Worm (Caenorhabditis elegans) whole organism, L1 larva: Measurements from ENCODE around the gene nhr-263.

Experiments
- C34B4.2 ChIP-seq: sonication (generic microtip); optimal IDR thresholded peaks from 2 replicates; lab custom pipeline; 2017; ENCODE audit warnings: mild to moderate bottlenecking, missing genetic modification characterization, missing compliant biosample characterization
- Y116A8C.19 ChIP-seq: sonication (generic microtip); optimal IDR thresholded peaks from 2 replicates; lab custom pipeline; 2016; ENCODE audit warnings: missing compliant biosample characterization, missing genetic modification characterization, borderline replicate concordance
- blmp-1 ChIP-seq: fragments of 150-350 bp; optimal IDR thresholded peaks from 2 replicates; lab custom pipeline; 2014; ENCODE audit warnings: missing biosample characterization, missing genetic modification characterization
- ceh-88 ChIP-seq: fragments of 200-800 bp; sonication (Bioruptor generic); IDR thresholded peaks from 2 replicates; pipeline ENCODE4 v1.3.6; 2022; ENCODE audit warnings: missing genetic modification characterization, missing compliant biosample characterization
- ceh-90 ChIP-seq: sonication (generic microtip); optimal IDR thresholded peaks from 2 replicates; lab custom pipeline; 2016; ENCODE audit warnings: missing genetic modification characterization, missing compliant biosample characterization
- dsc-1 ChIP-seq: sonication (generic microtip); optimal IDR thresholded peaks from 2 replicates; lab custom pipeline; 2016; ENCODE audit warnings: mild to moderate bottlenecking, missing genetic modification characterization, missing compliant biosample characterization
- efl-1 ChIP-seq, 4 experiments: fragments of 150-350 bp; optimal IDR thresholded peaks in 3 of 4; peaks in 1 of 4; 1 replicate in 1 of 4; 2 replicates in 3 of 4; lab custom pipeline; 2014; ENCODE audit warnings: missing biosample characterization in 2 of 4, missing genetic modification characterization in 2 of 4, missing genetic modification reagents in 2 of 4
- efl-3 ChIP-seq: fragments of 200-800 bp; sonication (Bioruptor generic); optimal IDR thresholded peaks from 2 replicates; lab custom pipeline; 2018; ENCODE audit warnings: mild to moderate bottlenecking, missing genetic modification characterization, missing compliant biosample characterization
- elt-3 ChIP-seq, 6 experiments: fragments of 150-350 bp in 1 of 6; sonication (generic microtip); optimal IDR thresholded peaks; 2 replicates each; lab custom pipeline; 2017 to 2018; ENCODE audit warnings: missing biosample characterization in 6 of 6, missing genetic modification characterization in 6 of 6, inconsistent platforms in 1 of 6
- ets-5 ChIP-seq: fragments of 200-800 bp; sonication (Bioruptor generic); IDR thresholded peaks from 2 replicates; pipeline ENCODE4 v1.3.6; 2022; ENCODE audit warnings: missing genetic modification characterization, missing compliant biosample characterization
- fkh-8 ChIP-seq: sonication (generic microtip); optimal IDR thresholded peaks from 2 replicates; lab custom pipeline; 2016; ENCODE audit warnings: mild to moderate bottlenecking, missing genetic modification characterization, missing compliant biosample characterization
- hlh-17 ChIP-seq: fragments of 200-800 bp; sonication (Bioruptor generic); optimal IDR thresholded peaks from 2 replicates; lab custom pipeline; 2018; ENCODE audit warnings: missing genetic modification characterization, mild to moderate bottlenecking, missing compliant biosample characterization, moderate library complexity, borderline replicate concordance
- hlh-4 ChIP-seq: sonication (generic microtip); optimal IDR thresholded peaks from 2 replicates; lab custom pipeline; 2016; ENCODE audit warnings: mild to moderate bottlenecking, missing genetic modification characterization, missing compliant biosample characterization
- hpl-2 ChIP-seq: fragments of 150-350 bp; optimal IDR thresholded peaks from 2 replicates; lab custom pipeline; 2014; ENCODE audit warnings: missing biosample characterization, missing genetic modification reagents, missing genetic modification characterization
- isw-1 ChIP-seq: fragments of 200-800 bp; sonication (Bioruptor generic); IDR thresholded peaks from 2 replicates; pipeline ENCODE4 v1.3.6; 2022; ENCODE audit warnings: missing genetic modification characterization, missing compliant biosample characterization
- jun-1 ChIP-seq: fragments of 150-350 bp; optimal IDR thresholded peaks from 2 replicates; lab custom pipeline; 2014; ENCODE audit warnings: missing biosample characterization, missing genetic modification reagents, missing genetic modification characterization
- lin-13 ChIP-seq: fragments of 150-350 bp; optimal IDR thresholded peaks from 2 replicates; lab custom pipeline; 2014; ENCODE audit warnings: missing biosample characterization, missing genetic modification reagents, missing genetic modification characterization
- lin-14 ChIP-seq: fragments of 200-800 bp; sonication (Bioruptor generic); optimal IDR thresholded peaks from 2 replicates; lab custom pipeline; 2018; ENCODE audit warnings: mild to moderate bottlenecking, missing genetic modification characterization, moderate library complexity, missing compliant biosample characterization
- lin-35 ChIP-seq, 2 experiments: fragments of 150-350 bp; optimal IDR thresholded peaks; 2 replicates each; lab custom pipeline; 2014; ENCODE audit warnings: missing biosample characterization in 2 of 2, missing genetic modification characterization in 2 of 2, missing genetic modification reagents in 2 of 2
- lsy-2 ChIP-seq, 2 experiments: fragments of 150-350 bp; optimal IDR thresholded peaks; 2 replicates each; lab custom pipeline; 2014; ENCODE audit warnings: missing biosample characterization in 2 of 2, missing genetic modification characterization in 2 of 2
- mab-9 ChIP-seq: fragments of 200-800 bp; sonication (Bioruptor generic); IDR thresholded peaks from 2 replicates; pipeline ENCODE4 v1.3.6; 2022; ENCODE audit warnings: missing genetic modification reagents, missing genetic modification characterization, missing compliant biosample characterization
- nhr-12 ChIP-seq: sonication (generic microtip); optimal IDR thresholded peaks from 2 replicates; lab custom pipeline; 2017; ENCODE audit warnings: missing biosample characterization, missing genetic modification characterization
- nhr-28 ChIP-seq: fragments of 150-350 bp; optimal IDR thresholded peaks from 2 replicates; lab custom pipeline; 2014; ENCODE audit warnings: missing biosample characterization, missing genetic modification characterization
- nhr-71 ChIP-seq: sonication (generic microtip); optimal IDR thresholded peaks from 2 replicates; lab custom pipeline; 2016; ENCODE audit warnings: mild to moderate bottlenecking, missing genetic modification characterization, moderate library complexity, missing compliant biosample characterization
- nhr-76 ChIP-seq: sonication (generic microtip); optimal IDR thresholded peaks from 2 replicates; lab custom pipeline; 2017; ENCODE audit warnings: missing biosample characterization, missing genetic modification characterization
- nhr-85 ChIP-seq: sonication (generic microtip); peaks from one replicate; lab custom pipeline; 2016; ENCODE audit warnings: missing genetic modification characterization, inconsistent platforms, missing compliant biosample characterization
- nhr-90 ChIP-seq: sonication (generic microtip); optimal IDR thresholded peaks from 2 replicates; lab custom pipeline; 2016; ENCODE audit warnings: mild to moderate bottlenecking, missing genetic modification characterization, missing compliant biosample characterization; ENCODE audit not compliant: poor library complexity
- pqm-1 ChIP-seq: sonication (generic microtip); optimal IDR thresholded peaks from 3 replicates; lab custom pipeline; 2017; ENCODE audit warnings: missing biosample characterization, missing genetic modification characterization
- skn-1 ChIP-seq: fragments of 150-350 bp; optimal IDR thresholded peaks from 2 replicates; lab custom pipeline; 2014; ENCODE audit warnings: missing biosample characterization, missing genetic modification characterization
- snu-23 ChIP-seq: sonication (generic microtip); optimal IDR thresholded peaks from 2 replicates; lab custom pipeline; 2016; ENCODE audit warnings: missing genetic modification characterization, missing compliant biosample characterization
- sptf-1 ChIP-seq: fragments of 150-350 bp; optimal IDR thresholded peaks from 2 replicates; lab custom pipeline; 2014; ENCODE audit warnings: missing biosample characterization, missing genetic modification characterization
- sup-37 ChIP-seq: fragments of 200-800 bp; sonication (Bioruptor generic); optimal IDR thresholded peaks from 2 replicates; lab custom pipeline; 2018; ENCODE audit warnings: mild to moderate bottlenecking, missing genetic modification characterization, missing compliant biosample characterization
- unc-130 ChIP-seq: fragments of 150-350 bp; optimal IDR thresholded peaks from 2 replicates; lab custom pipeline; 2017; ENCODE audit warnings: missing biosample characterization, missing genetic modification characterization, inconsistent platforms
- unc-30 ChIP-seq: sonication (generic microtip); optimal IDR thresholded peaks from 2 replicates; lab custom pipeline; 2017; ENCODE audit warnings: missing biosample characterization, missing genetic modification characterization
- xbp-1 ChIP-seq: sonication (generic microtip); optimal IDR thresholded peaks from 2 replicates; lab custom pipeline; 2016; ENCODE audit warnings: missing genetic modification characterization, missing compliant biosample characterization
- zag-1 ChIP-seq: fragments of 150-350 bp; optimal IDR thresholded peaks from 2 replicates; lab custom pipeline; 2014; ENCODE audit warnings: missing biosample characterization, missing genetic modification characterization
- zip-4 ChIP-seq: fragments of 200-800 bp; sonication (Bioruptor generic); optimal IDR thresholded peaks from 2 replicates; lab custom pipeline; 2018; ENCODE audit warnings: mild to moderate bottlenecking, missing genetic modification characterization, moderate library complexity, missing compliant biosample characterization
- ztf-4 ChIP-seq: fragments of 150-350 bp; optimal IDR thresholded peaks from 2 replicates; lab custom pipeline; 2014; ENCODE audit warnings: missing biosample characterization, missing genetic modification characterization

The nhr-263 gene

DNA sequence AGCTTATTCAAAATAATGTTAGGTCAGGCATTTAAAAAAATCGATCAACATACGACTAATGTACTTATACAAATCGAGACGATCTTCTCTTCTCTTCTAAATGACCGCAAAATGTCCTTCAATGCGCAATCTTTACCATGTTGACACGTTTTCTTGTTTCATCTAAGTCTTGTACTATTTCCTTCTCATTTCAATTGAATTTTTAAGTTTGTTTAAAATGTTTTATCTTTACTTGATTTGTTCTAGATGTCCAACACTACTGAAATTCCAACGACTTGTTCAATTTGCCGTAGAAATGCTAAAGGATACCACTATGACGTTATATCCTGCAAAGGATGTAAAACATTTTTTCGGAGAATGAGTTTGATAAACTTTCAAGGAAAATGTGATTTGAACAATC is at the start of gene nhr-263, which contains the start of gene nhr-148:
Gene nhr-263 (minus strand): TSS at position 101 of the 400 bp plus-strand sequence.
Gene nhr-148 (plus strand): TSS at position 215 of the 400 bp plus-strand sequence.
- TF ChIP-seq blmp-1 (tag; lab: Kevin White, UChicago) (peak; percentile 2), xbp-1 (tag; lab: Kevin White, UChicago) (no peak)
- TF ChIP-seq, all 84 proteins: peak for 1

DNA sequence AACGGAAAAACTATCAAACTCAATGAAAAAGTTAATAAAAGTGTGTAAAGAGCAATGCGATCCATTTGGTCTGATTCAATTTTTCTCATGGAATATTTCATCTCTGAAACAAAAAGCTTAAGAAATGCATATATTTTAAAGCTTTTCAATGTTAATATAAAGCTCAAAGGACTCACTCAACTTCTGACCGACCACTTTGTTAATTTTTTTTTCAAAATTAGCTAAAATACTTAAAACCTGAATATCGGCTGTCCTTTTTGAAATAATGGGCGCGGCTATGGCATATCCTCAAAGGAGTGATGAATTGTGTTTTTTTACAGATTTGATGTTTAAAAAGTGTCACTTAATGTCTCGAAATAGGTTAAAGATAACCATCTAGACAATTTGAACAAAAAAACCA is 47.9 kb upstream of the nhr-263 start, which contains the start of gene C02H6.1:
Gene C02H6.1 (minus strand): TSS at position 101 of the 400 bp plus-strand sequence.
- no peak for TF ChIP-seq pqm-1 (tag; lab: Kevin White, UChicago)
- TF ChIP-seq isw-1 = no peak
- TF ChIP-seq C34B4.2 (tag; lab: Kevin White, UChicago) = no peak
- TF ChIP-seq ztf-4 (tag; lab: Kevin White, UChicago) = no peak
- TF ChIP-seq ets-5 (GFP tag; lab: Robert Waterston, UW) = no peak
- no peak for TF ChIP-seq hlh-17
- TF ChIP-seq sptf-1 = no peak
- TF ChIP-seq, all 84 proteins: peak for 0

DNA sequence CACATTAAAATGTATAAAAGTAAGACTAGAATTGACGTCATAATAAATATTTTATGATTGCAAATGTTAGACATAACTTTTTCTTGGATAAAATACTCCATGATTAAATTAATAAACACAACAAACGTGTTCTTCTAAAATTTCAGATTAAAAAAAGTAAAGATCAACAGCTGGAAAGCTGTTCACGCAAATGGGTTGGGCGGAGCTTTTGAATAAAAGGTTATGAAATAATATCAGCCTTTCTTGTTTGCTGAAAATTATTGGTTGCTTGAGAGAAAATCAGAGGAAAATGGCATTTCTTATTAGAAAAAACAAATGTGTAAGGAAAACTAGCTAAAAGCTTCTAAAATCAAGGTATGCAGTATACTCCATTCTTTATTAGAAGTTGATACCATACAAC is 45.9 kb upstream of the nhr-263 start, which contains the start of gene C02H6.3:
Gene C02H6.3 (minus strand): TSS at position 101 of the 400 bp plus-strand sequence.
- TF ChIP-seq blmp-1 (tag; lab: Kevin White, UChicago) (no peak), lsy-2 (tag; optimal IDR thresholded peaks at IDR 0.05; lab: Kevin White, UChicago) (no peak), skn-1 (tag; lab: Kevin White, UChicago) (no peak), unc-130 (no peak), hpl-2 (GFP tag; lab: Kevin White, UChicago) (no peak), unc-30 (tag; lab: Kevin White, UChicago) (no peak), nhr-90 (tag; lab: Kevin White, UChicago) (no peak), nhr-28 (no peak), lin-35 (GFP tag; optimal IDR thresholded peaks at IDR 0.05; lab: Kevin White, UChicago) (no peak), nhr-12 (tag; lab: Kevin White, UChicago) (no peak)

DNA sequence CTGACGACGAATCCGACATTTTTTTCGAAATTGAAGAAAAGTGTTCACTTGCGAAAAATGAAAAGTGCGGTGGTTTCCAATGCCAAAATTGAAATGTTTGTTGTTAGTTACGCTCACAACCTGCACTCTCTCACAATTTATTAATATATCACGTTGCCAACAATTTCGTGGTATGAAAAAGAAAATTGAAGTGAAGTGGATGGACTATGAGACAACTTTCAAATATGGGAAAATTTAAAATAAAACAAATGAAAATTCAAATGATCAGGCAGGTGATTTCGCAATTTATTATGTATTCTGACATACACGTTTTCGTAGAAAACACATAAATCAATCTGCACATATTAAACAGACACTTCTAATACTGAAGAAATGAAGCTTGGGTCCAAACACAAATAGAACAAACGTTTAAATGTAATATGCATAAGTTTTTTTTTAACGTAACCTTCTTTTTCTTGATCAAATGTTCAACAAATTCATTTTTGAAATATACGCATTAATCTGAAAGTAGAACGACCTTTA is 44.3 kb upstream of the nhr-263 start, which contains the start of gene srp-6:
Gene srp-6 (minus strand): TSS at position 51 of the 522 bp plus-strand sequence.
- TF ChIP-seq mab-9 = no peak
- no peak for TF ChIP-seq Y116A8C.19
- TF ChIP-seq lin-14 (GFP tag; lab: Kevin White, UChicago) = peak; percentile 37
- TF ChIP-seq fkh-8 (tag; lab: Kevin White, UChicago) = peak; percentile 42
- TF ChIP-seq efl-1 (optimal IDR thresholded peaks at IDR 0.05; lab: Kevin White, UChicago) = no peak
- TF ChIP-seq efl-1 (GFP tag; optimal IDR thresholded peaks at IDR 0.05 in 1 of 2; lab: Kevin White, UChicago) = peak in 1 of 2 experiments; percentile 5
- TF ChIP-seq nhr-71 (tag; lab: Kevin White, UChicago) = peak; percentile 47
- TF ChIP-seq blmp-1 (tag; lab: Kevin White, UChicago) = peak; percentile 35
- TF ChIP-seq zag-1 (tag; lab: Kevin White, UChicago) = no peak
- no peak for TF ChIP-seq zip-4 (GFP tag; lab: Kevin White, UChicago)
- no peak for TF ChIP-seq efl-3
- peak; percentile 57 for TF ChIP-seq hlh-4
- TF ChIP-seq, all 84 proteins: peak for 6

DNA sequence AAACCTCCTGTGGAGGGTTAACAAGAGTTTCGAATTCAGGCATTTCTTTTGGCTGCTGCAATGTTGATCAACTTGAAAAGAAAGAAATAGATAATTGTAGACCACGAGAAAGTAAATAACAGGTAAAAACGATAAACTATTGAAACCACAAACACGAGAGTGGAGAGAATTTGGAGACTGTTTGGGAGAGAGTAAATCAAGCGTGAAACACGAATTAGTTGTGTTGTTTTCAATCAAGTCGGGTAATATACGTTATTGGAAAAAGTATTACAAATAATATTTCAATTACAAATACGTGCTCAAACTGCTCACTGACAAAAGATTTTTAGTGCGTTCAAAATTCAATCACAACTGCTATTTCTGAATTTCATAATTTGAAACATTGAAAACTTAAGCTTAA is 39.2 kb upstream of the nhr-263 start, which contains the start of gene C03G6.17:
Gene C03G6.17 (minus strand): TSS at position 101 of the 400 bp plus-strand sequence.
- TF ChIP-seq nhr-85 (tag; lab: Kevin White, UChicago) (peak; percentile 63), lin-14 (GFP tag; lab: Kevin White, UChicago) (no peak), jun-1 (tag; lab: Kevin White, UChicago) (no peak), ceh-90 (tag; lab: Kevin White, UChicago) (no peak), blmp-1 (tag; lab: Kevin White, UChicago) (peak; percentile 22), elt-3 (tag; optimal IDR thresholded peaks at IDR 0.05; lab: Kevin White, UChicago) (no peak), snu-23 (GFP tag; lab: Kevin White, UChicago) (no peak), lin-13 (GFP tag; lab: Kevin White, UChicago) (no peak), dsc-1 (tag; lab: Kevin White, UChicago) (no peak), sup-37 (no peak), ets-5 (GFP tag; lab: Robert Waterston, UW) (no peak), ceh-88 (GFP tag; lab: Robert Waterston, UW) (no peak), nhr-76 (tag; lab: Kevin White, UChicago) (no peak)
